Fruit fly (Drosophila melanogaster) whole organism, embryonic: ENCODE data around the gene tomb.

Source experiments
- BEAF-32 ChIP-seq: fragments of 200-800 bp; sonication (Bioruptor generic); optimal IDR thresholded peaks from 3 replicates; lab custom pipeline; 2017; ENCODE audit warnings: missing biosample characterization, missing genetic modification characterization, mild to moderate bottlenecking, moderate library complexity, missing genetic modification reagents
- CG10274 ChIP-seq: fragments of 200-800 bp; sonication (Bioruptor generic); optimal IDR thresholded peaks from 3 replicates; lab custom pipeline; 2017; ENCODE audit warnings: missing biosample characterization, mild to moderate bottlenecking, missing genetic modification characterization
- CG11723 ChIP-seq: fragments of 200-800 bp; sonication (Bioruptor generic); optimal IDR thresholded peaks from 2 replicates; lab custom pipeline; 2017; ENCODE audit warnings: missing biosample characterization, mild to moderate bottlenecking, missing genetic modification characterization
- CG12299 ChIP-seq: fragments of 200-800 bp; sonication (Bioruptor generic); optimal IDR thresholded peaks from 2 replicates; lab custom pipeline; 2018; ENCODE audit warnings: missing biosample characterization, mild to moderate bottlenecking, missing genetic modification characterization
- CG14710 ChIP-seq: fragments of 200-800 bp; sonication (Bioruptor generic); optimal IDR thresholded peaks from 3 replicates; lab custom pipeline; 2019; ENCODE audit warnings: missing biosample characterization, mild to moderate bottlenecking, missing genetic modification characterization, moderate library complexity
- CG14860 ChIP-seq: fragments of 200-800 bp; sonication (Bioruptor generic); IDR thresholded peaks from 3 replicates; pipeline ENCODE4 v1.3.6; 2022; ENCODE audit warnings: missing biosample characterization, missing genetic modification characterization; ENCODE audit not compliant: partially characterized antibody
- CG15011 ChIP-seq: fragments of 200-800 bp; sonication (Bioruptor generic); optimal IDR thresholded peaks from 3 replicates; lab custom pipeline; 2018; ENCODE audit warnings: missing biosample characterization, mild to moderate bottlenecking, missing genetic modification characterization
- CG17802 ChIP-seq: fragments of 200-800 bp; sonication (Bioruptor generic); optimal IDR thresholded peaks from 2 replicates; lab custom pipeline; 2018; ENCODE audit warnings: missing biosample characterization, mild to moderate bottlenecking, missing genetic modification characterization, moderate library complexity
- CG18011 ChIP-seq: fragments of 200-800 bp; sonication (Bioruptor generic); optimal IDR thresholded peaks from 2 replicates; lab custom pipeline; 2017; ENCODE audit warnings: missing biosample characterization, missing genetic modification characterization, mild to moderate bottlenecking, moderate library complexity, missing genotype
- CG2129 ChIP-seq: fragments of 200-800 bp; sonication (Bioruptor generic); IDR thresholded peaks from 2 replicates; pipeline ENCODE4 v1.3.6; 2022; ENCODE audit warnings: missing biosample characterization, missing genetic modification characterization; ENCODE audit not compliant: partially characterized antibody
- CG34224 ChIP-seq: fragments of 200-800 bp; sonication (Bioruptor generic); IDR thresholded peaks from 3 replicates; pipeline ENCODE4 v1.3.6; 2022; ENCODE audit warnings: missing biosample characterization, missing genetic modification characterization; ENCODE audit not compliant: partially characterized antibody
- CG6791 ChIP-seq: fragments of 200-800 bp; sonication (Bioruptor generic); IDR thresholded peaks from 3 replicates; pipeline ENCODE4 v1.3.6; 2022; ENCODE audit warnings: missing biosample characterization, missing genetic modification characterization; ENCODE audit not compliant: partially characterized antibody
- CG7963 ChIP-seq: fragments of 200-800 bp; sonication (Bioruptor generic); IDR thresholded peaks from 3 replicates; pipeline ENCODE4 v1.3.6; 2022; ENCODE audit warnings: missing biosample characterization, missing genetic modification characterization; ENCODE audit not compliant: partially characterized antibody
- D ChIP-seq, 2 experiments: fragments of 200-800 bp in 1 of 2; fragments of >200 bp in 1 of 2; sonication (Bioruptor generic) in 1 of 2; optimal IDR thresholded peaks; 2 replicates in 1 of 2; 3 replicates in 1 of 2; lab custom pipeline; 2017; ENCODE audit warnings: mild to moderate bottlenecking in 1 of 2, missing biosample characterization in 1 of 2, missing genetic modification characterization in 1 of 2, missing genetic modification reagents in 1 of 2
- Dll ChIP-seq: fragments of 200-800 bp; sonication (Bioruptor generic); IDR thresholded peaks from 4 replicates; pipeline ENCODE4 v1.3.6; 2022; ENCODE audit warnings: missing biosample characterization, missing genetic modification characterization; ENCODE audit not compliant: partially characterized antibody
- Dp ChIP-seq: fragments of 200-800 bp; sonication (Bioruptor generic); optimal IDR thresholded peaks from 2 replicates; lab custom pipeline; 2018; ENCODE audit warnings: missing biosample characterization, mild to moderate bottlenecking, missing genetic modification characterization, moderate library complexity
- Dref ChIP-seq: fragments of 200-800 bp; sonication (Bioruptor generic); IDR thresholded peaks from 2 replicates; pipeline ENCODE4 v1.3.6; 2022; ENCODE audit warnings: missing biosample characterization, missing genetic modification characterization
- HLH4C ChIP-seq: fragments of 200-800 bp; sonication (Bioruptor generic); IDR thresholded peaks from 3 replicates; pipeline ENCODE4 v1.3.6; 2022; ENCODE audit warnings: missing biosample characterization, missing genetic modification characterization; ENCODE audit not compliant: partially characterized antibody
- Kr ChIP-seq: fragments of 200-800 bp; sonication (Bioruptor generic); optimal IDR thresholded peaks from 2 replicates; lab custom pipeline; 2017; ENCODE audit warnings: missing biosample characterization, mild to moderate bottlenecking, missing genetic modification characterization
- MESR4 ChIP-seq: fragments of 200-800 bp; sonication (Bioruptor generic); optimal IDR thresholded peaks from 2 replicates; lab custom pipeline; 2018; ENCODE audit warnings: missing biosample characterization, mild to moderate bottlenecking, missing genetic modification characterization, moderate library complexity
- Med ChIP-seq: fragments of 200-800 bp; sonication (Bioruptor generic); peaks from one replicate; lab custom pipeline; 2016; ENCODE audit warnings: missing biosample characterization, missing genetic modification characterization, mild to moderate bottlenecking, inconsistent platforms, moderate library complexity
- Myb ChIP-seq: fragments of 200-800 bp; sonication (Bioruptor generic); optimal IDR thresholded peaks from 2 replicates; lab custom pipeline; 2016; ENCODE audit warnings: missing biosample characterization, missing genetic modification characterization
- Opbp ChIP-seq: fragments of 200-800 bp; sonication (Bioruptor generic); IDR thresholded peaks from 3 replicates; pipeline ENCODE4 v1.3.6; 2022; ENCODE audit warnings: missing biosample characterization, missing genetic modification characterization; ENCODE audit not compliant: partially characterized antibody
- Pdp1 ChIP-seq, 2 experiments: fragments of 200-800 bp; sonication (Bioruptor generic); optimal IDR thresholded peaks; 3 replicates each; lab custom pipeline; 2016; ENCODE audit warnings: missing biosample characterization in 2 of 2, missing genetic modification characterization in 2 of 2, mild to moderate bottlenecking in 1 of 2, moderate library complexity in 1 of 2
- Ptx1 ChIP-seq: fragments of 200-800 bp; sonication (Bioruptor generic); IDR thresholded peaks from 2 replicates; pipeline ENCODE4 v1.3.6; 2022; ENCODE audit warnings: missing biosample characterization, missing genetic modification characterization
- Scr ChIP-seq: fragments of 200-800 bp; sonication (Bioruptor generic); IDR thresholded peaks from 2 replicates; pipeline ENCODE4 v1.3.6; 2022; ENCODE audit warnings: missing biosample characterization, missing genetic modification characterization; ENCODE audit not compliant: partially characterized antibody
- Sry-δ ChIP-seq: fragments of 200-800 bp; sonication (Bioruptor generic); optimal IDR thresholded peaks from 2 replicates; lab custom pipeline; 2016; ENCODE audit warnings: missing biosample characterization, missing genetic modification characterization
- Xbp1 ChIP-seq: fragments of 200-800 bp; sonication (Bioruptor generic); optimal IDR thresholded peaks from 3 replicates; lab custom pipeline; 2016; ENCODE audit warnings: missing biosample characterization, mild to moderate bottlenecking, missing genetic modification characterization
- ci ChIP-seq: fragments of 200-800 bp; sonication (Bioruptor generic); IDR thresholded peaks from 3 replicates; pipeline ENCODE4 v1.3.6; 2022; ENCODE audit warnings: missing biosample characterization, missing genetic modification characterization
- ewg ChIP-seq: fragments of 200-800 bp; sonication (Bioruptor generic); optimal IDR thresholded peaks from 3 replicates; lab custom pipeline; 2017; ENCODE audit warnings: mild to moderate bottlenecking, missing biosample characterization, missing genetic modification reagents, missing genetic modification characterization
- exex ChIP-seq: fragments of 200-800 bp; sonication (Bioruptor generic); optimal IDR thresholded peaks from 4 replicates; lab custom pipeline; 2018; ENCODE audit warnings: missing biosample characterization, mild to moderate bottlenecking, missing genetic modification characterization, moderate library complexity
- gce ChIP-seq: fragments of 200-800 bp; sonication (Bioruptor generic); IDR thresholded peaks from 3 replicates; pipeline ENCODE4 v1.3.6; 2022; ENCODE audit warnings: missing biosample characterization, missing genetic modification characterization
- gem ChIP-seq: fragments of 200-800 bp; sonication (Bioruptor generic); optimal IDR thresholded peaks from 2 replicates; lab custom pipeline; 2019; ENCODE audit warnings: missing biosample characterization, mild to moderate bottlenecking, missing genetic modification characterization, moderate library complexity
- gsb-n ChIP-seq: fragments of 200-800 bp; sonication (Bioruptor generic); optimal IDR thresholded peaks from 3 replicates; lab custom pipeline; 2018; ENCODE audit warnings: missing biosample characterization, mild to moderate bottlenecking, missing genetic modification characterization
- hb ChIP-seq: fragments of 200-800 bp; sonication (Bioruptor generic); IDR thresholded peaks from 3 replicates; pipeline ENCODE4 v1.3.6; 2022; ENCODE audit warnings: missing biosample characterization, missing genetic modification characterization; ENCODE audit not compliant: partially characterized antibody
- knrl ChIP-seq: fragments of 200-800 bp; sonication (Bioruptor generic); IDR thresholded peaks from 3 replicates; pipeline ENCODE4 v1.3.6; 2022; ENCODE audit warnings: missing biosample characterization, missing genetic modification characterization; ENCODE audit not compliant: partially characterized antibody
- mld ChIP-seq: fragments of 200-800 bp; sonication (Bioruptor generic); IDR thresholded peaks from 3 replicates; pipeline ENCODE4 v1.3.6; 2022; ENCODE audit warnings: missing biosample characterization, missing genetic modification characterization; ENCODE audit not compliant: partially characterized antibody
- nerfin-2 ChIP-seq: fragments of 200-800 bp; sonication (Bioruptor generic); IDR thresholded peaks from 2 replicates; pipeline ENCODE4 v1.3.6; 2022; ENCODE audit warnings: missing biosample characterization, missing genetic modification characterization; ENCODE audit not compliant: partially characterized antibody
- phol ChIP-seq: fragments of 200-800 bp; sonication (Bioruptor generic); optimal IDR thresholded peaks from 3 replicates; lab custom pipeline; 2018; ENCODE audit warnings: missing biosample characterization, mild to moderate bottlenecking, missing genetic modification characterization, moderate library complexity
- slbo ChIP-seq: fragments of 200-800 bp; sonication (Bioruptor generic); IDR thresholded peaks from 2 replicates; pipeline ENCODE4 v1.3.6; 2022; ENCODE audit warnings: missing biosample characterization, missing genetic modification characterization
- tna ChIP-seq: fragments of 200-800 bp; sonication (Bioruptor generic); IDR thresholded peaks from 2 replicates; pipeline ENCODE4 v1.3.6; 2022; ENCODE audit warnings: missing biosample characterization, missing genetic modification characterization; ENCODE audit not compliant: partially characterized antibody
- toy ChIP-seq: fragments of 200-800 bp; sonication (Bioruptor generic); IDR thresholded peaks from 2 replicates; pipeline ENCODE4 v1.3.6; 2022; ENCODE audit warnings: missing biosample characterization, missing genetic modification characterization
- zen2 ChIP-seq: fragments of 200-800 bp; sonication (Bioruptor generic); IDR thresholded peaks from 3 replicates; pipeline ENCODE4 v1.3.6; 2022; ENCODE audit warnings: missing biosample characterization, missing genetic modification characterization; ENCODE audit not compliant: partially characterized antibody

Gene tomb

dm6 chr2L:5526738-5527137 is 9.8 kb downstream of the tomb start, which contains the start of gene Cox11 (continued):
- TF ChIP-seq mld (0 out of 3 replicates have a peak, but pooled peaks have one; percentile 20), gce (no peak), exex (no peak), zen2 (GFP tag; lab: Robert Waterston, UW) (peak; percentile 49; the same call in 2 of the 3 replicates), Dref (peak; percentile 79), hb (GFP tag; lab: Robert Waterston, UW) (peak; percentile 55; the same call in 1 of the 3 replicates), gem (tag; lab: Kevin White, UChicago) (no peak), Sry-δ (GFP tag; lab: Kevin White, UChicago) (peak; percentile 10), CG15011 (GFP tag; lab: Kevin White, UChicago) (no peak), Kr (GFP tag; lab: Kevin White, UChicago) (no peak), CG14860 (GFP tag; lab: Robert Waterston, UW) (peak; percentile 51; the same call in 1 of the 3 replicates), Opbp (peak; percentile 60; the same call in 2 of the 3 replicates)

dm6 chr2L:5525723-5526122 is 10.8 kb downstream of the tomb start, which contains the start of gene Cap-D3:
Gene Cap-D3, plus strand, starts transcription at chr2L:5525905.
- TF ChIP-seq BEAF-32 (GFP tag; lab: Kevin White, UChicago), result peak; percentile 16
- TF ChIP-seq ci (GFP tag; lab: Robert Waterston, UW), result peak; percentile 28; the same call in 1 of the 3 replicates
- no peak for TF ChIP-seq D (optimal IDR thresholded peaks at IDR 0.05; lab: Kevin White, UChicago)
- no peak for TF ChIP-seq D (GFP tag; optimal IDR thresholded peaks at IDR 0.05; lab: Kevin White, UChicago)
- TF ChIP-seq CG18011 (GFP tag; lab: Kevin White, UChicago), result no peak
- peak; percentile 63; the same call in 2 of the 3 replicates for TF ChIP-seq Opbp
- no peak for TF ChIP-seq gsb-n (tag; lab: Kevin White, UChicago)
- TF ChIP-seq tna, result peak; percentile 74
- 0 out of 2 replicates have a peak, but pooled peaks have one; percentile 9 for TF ChIP-seq slbo (GFP tag; lab: Robert Waterston, UW)
- TF ChIP-seq Ptx1 (GFP tag; lab: Robert Waterston, UW), result no peak
- TF ChIP-seq Dp (GFP tag; lab: Kevin White, UChicago), result peak; percentile 74
- TF ChIP-seq toy, result no peak
- peak; percentile 72 for TF ChIP-seq nerfin-2 (GFP tag; lab: Robert Waterston, UW)
- TF ChIP-seq CG34224 (GFP tag; lab: Robert Waterston, UW), result peak; percentile 77
- TF ChIP-seq phol (tag; lab: Kevin White, UChicago), result peak; percentile 72
- peak; percentile 27 for TF ChIP-seq MESR4
- no peak for TF ChIP-seq CG11723 (GFP tag; lab: Kevin White, UChicago)
- TF ChIP-seq CG10274 (GFP tag; lab: Kevin White, UChicago), result no peak
- peak; percentile 54 for TF ChIP-seq Med (GFP tag; lab: Kevin White, UChicago)
- peak; percentile 78 for TF ChIP-seq Myb (GFP tag; lab: Kevin White, UChicago)
- peak; percentile 91 for TF ChIP-seq CG14710 (tag; lab: Kevin White, UChicago)
- TF ChIP-seq Dref, result peak; percentile 71
- TF ChIP-seq Pdp1 (GFP tag; optimal IDR thresholded peaks at IDR 0.05; lab: Kevin White, UChicago), result peak in 1 of 2 experiments; percentile 62
- peak; percentile 85 for TF ChIP-seq HLH4C (GFP tag; lab: Robert Waterston, UW)
- TF ChIP-seq hb (GFP tag; lab: Robert Waterston, UW), result 0 out of 3 replicates have a peak, but pooled peaks have one; percentile 70
- TF ChIP-seq CG6791 (GFP tag; lab: Robert Waterston, UW), result peak; percentile 78
- peak; percentile 45; the same call in 2 of the 4 replicates for TF ChIP-seq Dll
- no peak for TF ChIP-seq ewg (GFP tag; lab: Kevin White, UChicago)
- TF ChIP-seq CG7963, result peak; percentile 62; the same call in 1 of the 3 replicates
- peak; percentile 25 for TF ChIP-seq Sry-δ (GFP tag; lab: Kevin White, UChicago)
- no peak for TF ChIP-seq CG12299 (tag; lab: Kevin White, UChicago)
- peak; percentile 28; the same call in 1 of the 3 replicates for TF ChIP-seq knrl (GFP tag; lab: Robert Waterston, UW)
- 0 out of 2 replicates have a peak, but pooled peaks have one; percentile 12 for TF ChIP-seq CG2129 (GFP tag; lab: Robert Waterston, UW)
- TF ChIP-seq Xbp1 (GFP tag; lab: Kevin White, UChicago), result no peak
- TF ChIP-seq zen2 (GFP tag; lab: Robert Waterston, UW), result peak; percentile 65
- TF ChIP-seq CG14860 (GFP tag; lab: Robert Waterston, UW), result peak; percentile 67
- TF ChIP-seq CG17802 (tag; lab: Kevin White, UChicago), result peak; percentile 94
- TF ChIP-seq Scr (GFP tag; lab: Robert Waterston, UW), result peak; percentile 49
